Worm (Caenorhabditis elegans) whole organism, L3 larva: ENCODE measurements around the gene twk-44.

Experiments used
- R02D3.7 ChIP-seq: fragments of 150-350 bp; optimal IDR thresholded peaks from 2 replicates; lab custom pipeline; 2014; ENCODE audit warnings: missing biosample characterization, missing genetic modification characterization
- ama-1 ChIP-seq: fragments of 150-350 bp; optimal IDR thresholded peaks from 2 replicates; lab custom pipeline; 2018
- ceh-82 ChIP-seq: fragments of 150-350 bp; optimal IDR thresholded peaks from 2 replicates; lab custom pipeline; 2014; ENCODE audit warnings: missing biosample characterization, missing genetic modification characterization
- egl-27 ChIP-seq: sonication (generic microtip); optimal IDR thresholded peaks from 4 replicates; lab custom pipeline; 2017; ENCODE audit warnings: missing biosample characterization, missing genetic modification reagents, missing genetic modification characterization
- elt-1 ChIP-seq: fragments of 150-350 bp; optimal IDR thresholded peaks from 2 replicates; lab custom pipeline; 2014; ENCODE audit warnings: missing biosample characterization, missing genetic modification characterization
- elt-2 ChIP-seq: sonication (generic microtip); optimal IDR thresholded peaks from 2 replicates; lab custom pipeline; 2016; ENCODE audit warnings: missing genetic modification reagents, mild to moderate bottlenecking, missing genetic modification characterization, missing compliant biosample characterization
- fkh-10 ChIP-seq: sonication (generic microtip); optimal IDR thresholded peaks from 2 replicates; lab custom pipeline; 2017; ENCODE audit warnings: missing biosample characterization, missing genetic modification reagents, missing genetic modification characterization
- fos-1 ChIP-seq: fragments of 150-350 bp; optimal IDR thresholded peaks from 2 replicates; lab custom pipeline; 2014; ENCODE audit warnings: missing biosample characterization, missing genetic modification characterization
- hmg-11 ChIP-seq: sonication (generic microtip); optimal IDR thresholded peaks from 2 replicates; lab custom pipeline; 2016; ENCODE audit warnings: missing genetic modification characterization, missing compliant biosample characterization
- jun-1 ChIP-seq: fragments of 150-350 bp; optimal IDR thresholded peaks from 2 replicates; lab custom pipeline; 2014; ENCODE audit warnings: missing biosample characterization, missing genetic modification reagents, missing genetic modification characterization
- lin-39 ChIP-seq: fragments of 150-350 bp; optimal IDR thresholded peaks from 2 replicates; lab custom pipeline; 2018; ENCODE audit warnings: missing biosample characterization, missing genetic modification reagents, missing genetic modification characterization
- lsy-12 ChIP-seq: sonication (generic microtip); optimal IDR thresholded peaks from 2 replicates; lab custom pipeline; 2016; ENCODE audit warnings: mild to moderate bottlenecking, missing genetic modification characterization, missing compliant biosample characterization
- mml-1 ChIP-seq: fragments of 150-350 bp; sonication (generic microtip); optimal IDR thresholded peaks from 3 replicates; lab custom pipeline; 2014; ENCODE audit warnings: missing biosample characterization, missing genetic modification characterization
- nfya-1 ChIP-seq: sonication (generic microtip); optimal IDR thresholded peaks from 2 replicates; lab custom pipeline; 2017; ENCODE audit warnings: missing genetic modification characterization, mild to moderate bottlenecking, missing compliant biosample characterization, antibody characterized with exemption, moderate library complexity; ENCODE audit not compliant: insufficient read depth
- nhr-11 ChIP-seq: fragments of 150-350 bp; optimal IDR thresholded peaks from 2 replicates; lab custom pipeline; 2014; ENCODE audit warnings: missing biosample characterization, missing genetic modification characterization
- nhr-12 ChIP-seq: fragments of 150-350 bp; optimal IDR thresholded peaks from 2 replicates; lab custom pipeline; 2014; ENCODE audit warnings: missing biosample characterization, missing genetic modification characterization
- nhr-23 ChIP-seq: fragments of 150-350 bp; optimal IDR thresholded peaks from 2 replicates; lab custom pipeline; 2014; ENCODE audit warnings: missing biosample characterization, missing genetic modification reagents, missing genetic modification characterization
- nhr-237 ChIP-seq: fragments of 150-350 bp; optimal IDR thresholded peaks from 2 replicates; lab custom pipeline; 2014; ENCODE audit warnings: missing biosample characterization, missing genetic modification characterization
- nhr-25 ChIP-seq: sonication (generic microtip); optimal IDR thresholded peaks from 2 replicates; lab custom pipeline; 2017; ENCODE audit warnings: missing biosample characterization, missing genetic modification characterization
- nhr-28 ChIP-seq: fragments of 150-350 bp; optimal IDR thresholded peaks from 2 replicates; lab custom pipeline; 2014; ENCODE audit warnings: missing biosample characterization, missing genetic modification characterization
- nhr-43 ChIP-seq: sonication (generic microtip); optimal IDR thresholded peaks from 2 replicates; lab custom pipeline; 2016; ENCODE audit warnings: mild to moderate bottlenecking, missing genetic modification characterization, missing compliant biosample characterization; ENCODE audit not compliant: poor library complexity, severe bottlenecking
- nhr-67 ChIP-seq: fragments of 150-350 bp; optimal IDR thresholded peaks from 2 replicates; lab custom pipeline; 2014; ENCODE audit warnings: missing biosample characterization, missing genetic modification characterization
- nhr-76 ChIP-seq: fragments of 150-350 bp; sonication (generic microtip); optimal IDR thresholded peaks from 5 replicates; lab custom pipeline; 2014; ENCODE audit warnings: missing biosample characterization, missing genetic modification characterization
- sea-2 ChIP-seq: fragments of 150-350 bp; sonication (generic microtip); optimal IDR thresholded peaks from 4 replicates; lab custom pipeline; 2014; ENCODE audit warnings: missing biosample characterization, missing genetic modification reagents, missing genetic modification characterization
- skn-1 ChIP-seq: fragments of 150-350 bp; optimal IDR thresholded peaks from 2 replicates; lab custom pipeline; 2014; ENCODE audit warnings: missing biosample characterization, missing genetic modification characterization
- snpc-4 ChIP-seq: fragments of 150-350 bp; optimal IDR thresholded peaks from 2 replicates; lab custom pipeline; 2014; ENCODE audit warnings: missing biosample characterization, missing genetic modification characterization
- tbx-2 ChIP-seq: sonication (generic microtip); optimal IDR thresholded peaks from 2 replicates; lab custom pipeline; 2016; ENCODE audit warnings: mild to moderate bottlenecking, missing genetic modification characterization, missing compliant biosample characterization
- unc-39 ChIP-seq: sonication (generic microtip); optimal IDR thresholded peaks from 4 replicates; lab custom pipeline; 2017; ENCODE audit warnings: missing biosample characterization, missing genetic modification characterization
- unc-62 ChIP-seq: fragments of 150-350 bp; sonication (generic microtip); optimal IDR thresholded peaks from 4 replicates; lab custom pipeline; 2014; ENCODE audit warnings: missing biosample characterization, missing genetic modification reagents, missing genetic modification characterization
- zag-1 ChIP-seq: fragments of 150-350 bp; optimal IDR thresholded peaks from 2 replicates; lab custom pipeline; 2014; ENCODE audit warnings: missing biosample characterization, missing genetic modification characterization
- ztf-4 ChIP-seq: fragments of 150-350 bp; optimal IDR thresholded peaks from 2 replicates; lab custom pipeline; 2014; ENCODE audit warnings: missing biosample characterization, missing genetic modification characterization

Gene twk-44

ce11 chrX:11641562-11641961, 14.6 kb upstream of the twk-44 start:
- TF ChIP-seq jun-1 (tag; lab: Kevin White, UChicago) (no peak), snpc-4 (tag; lab: Kevin White, UChicago) (no peak), nhr-12 (tag; lab: Kevin White, UChicago) (no peak), elt-1 (tag; lab: Kevin White, UChicago) (no peak), R02D3.7 (tag; lab: Kevin White, UChicago) (no peak), ztf-4 (tag; lab: Kevin White, UChicago) (no peak), zag-1 (tag; lab: Kevin White, UChicago) (no peak), nhr-28 (tag; lab: Kevin White, UChicago) (no peak), lin-39 (no peak), unc-62 (GFP tag; lab: Kevin White, UChicago) (no peak), ama-1 (no peak), nhr-43 (tag; lab: Kevin White, UChicago) (no peak)

ce11 chrX:11640463-11640995, 13.6 kb upstream of the twk-44 start:
- TF ChIP-seq nfya-1 (tag; lab: Kevin White, UChicago) (peak; percentile 17), lin-39 (peak; percentile 47), nhr-237 (tag; lab: Kevin White, UChicago) (no peak), fkh-10 (GFP tag; lab: Kevin White, UChicago) (peak; percentile 69), unc-39 (tag; lab: Kevin White, UChicago) (no peak), hmg-11 (no peak), unc-62 (GFP tag; lab: Kevin White, UChicago) (peak; percentile 23), nhr-11 (no peak)

ce11 chrX:11638987-11639386, 12.1 kb upstream of the twk-44 start:
- TF ChIP-seq nhr-23 (no peak), egl-27 (tag; lab: Kevin White, UChicago) (no peak), zag-1 (tag; lab: Kevin White, UChicago) (no peak), lsy-12 (tag; lab: Kevin White, UChicago) (no peak), hmg-11 (no peak), sea-2 (GFP tag; lab: Kevin White, UChicago) (no peak), fkh-10 (GFP tag; lab: Kevin White, UChicago) (no peak), nhr-12 (tag; lab: Kevin White, UChicago) (no peak), nhr-25 (tag; lab: Kevin White, UChicago) (no peak), nhr-11 (no peak), unc-39 (tag; lab: Kevin White, UChicago) (no peak), mml-1 (tag; lab: Kevin White, UChicago) (no peak), nhr-28 (tag; lab: Kevin White, UChicago) (no peak), lin-39 (no peak), nhr-76 (tag; lab: Kevin White, UChicago) (no peak), nhr-237 (tag; lab: Kevin White, UChicago) (no peak)

- TF ChIP-seq snpc-4 (tag; lab: Kevin White, UChicago) = no peak
- no peak for TF ChIP-seq nhr-76 (tag; lab: Kevin White, UChicago)
- no peak for TF ChIP-seq fos-1
- no peak for TF ChIP-seq skn-1
- no peak for TF ChIP-seq tbx-2 (tag; lab: Kevin White, UChicago)
- no peak for TF ChIP-seq unc-39 (tag; lab: Kevin White, UChicago)
- TF ChIP-seq unc-62 (GFP tag; lab: Kevin White, UChicago) = no peak
- TF ChIP-seq nhr-25 (tag; lab: Kevin White, UChicago) = no peak
- TF ChIP-seq ama-1 = no peak
- no peak for TF ChIP-seq lin-39
- no peak for TF ChIP-seq zag-1 (tag; lab: Kevin White, UChicago)
- no peak for TF ChIP-seq nhr-237 (tag; lab: Kevin White, UChicago)
- no peak for TF ChIP-seq lsy-12 (tag; lab: Kevin White, UChicago)
- TF ChIP-seq ceh-82 (tag; lab: Kevin White, UChicago) = no peak
- no peak for TF ChIP-seq elt-2 (tag; lab: Kevin White, UChicago)
- TF ChIP-seq, all 47 proteins: peak for 0
These were observed 10.8 kb upstream of the twk-44 start for ce11 chrX:11637721-11638120.

ce11 chrX:11633278-11633677, 6.4 kb upstream of the twk-44 start:
- TF ChIP-seq fkh-10 (GFP tag; lab: Kevin White, UChicago) (peak; percentile 51), nhr-67 (tag; lab: Kevin White, UChicago) (no peak)
- TF ChIP-seq, all 47 proteins: peak for 1
